Worm (Caenorhabditis elegans): Measurements from ENCODE around the gene zag-1.

The zag-1 gene

ce11 chrIV:3899719-3900554, 44.3 kb downstream of the zag-1 start, which contains the start of gene srz-62:
srz-62 (plus strand) TSS chrIV:3900504.
- TF ChIP-seq pes-1 (GFP tag; IDR thresholded peaks at IDR 0.05) (no peak), tbx-37 (GFP tag; conservative IDR thresholded peaks at IDR 0.05) (no peak), scrt-1 (GFP tag; IDR thresholded peaks at IDR 0.05) (no peak), tra-4 (tag; optimal IDR thresholded peaks at IDR 0.05) (no peak)

- TF ChIP-seq tbx-11 (GFP tag; IDR thresholded peaks at IDR 0.05) (no peak), hmbx-1 (tag; optimal IDR thresholded peaks at IDR 0.05) (no peak), hnd-1 (tag; optimal IDR thresholded peaks at IDR 0.05) (no peak), F13C5.2 (tag; optimal IDR thresholded peaks at IDR 0.05) (no peak), scrt-1 (GFP tag; IDR thresholded peaks at IDR 0.05) (no peak), ceh-36 (tag; optimal IDR thresholded peaks at IDR 0.05) (no peak), pes-1 (GFP tag; IDR thresholded peaks at IDR 0.05) (no peak), aly-1 (tag; optimal IDR thresholded peaks at IDR 0.05) (no peak), B0310.2 (tag; optimal IDR thresholded peaks at IDR 0.05) (no peak), sea-1 (GFP tag; conservative IDR thresholded peaks at IDR 0.05) (no peak)
These were observed 47.3 kb downstream of the zag-1 start, which contains the start of gene F56D6.6 for ce11 chrIV:3902955-3903354. F56D6.6 (plus strand) TSS chrIV:3903255.

- TF ChIP-seq flt-1 (GFP tag; IDR thresholded peaks at IDR 0.05) (no peak), F13C5.2 (tag; optimal IDR thresholded peaks at IDR 0.05) (no peak), hnd-1 (tag; optimal IDR thresholded peaks at IDR 0.05) (no peak), ceh-36 (tag; optimal IDR thresholded peaks at IDR 0.05) (no peak), aly-1 (tag; optimal IDR thresholded peaks at IDR 0.05) (no peak), tbx-11 (GFP tag; IDR thresholded peaks at IDR 0.05) (no peak), ama-1 (optimal IDR thresholded peaks at IDR 0.05) (no peak), tra-4 (tag; optimal IDR thresholded peaks at IDR 0.05) (no peak), hmbx-1 (tag; optimal IDR thresholded peaks at IDR 0.05) (no peak), scrt-1 (GFP tag; IDR thresholded peaks at IDR 0.05) (no peak), ets-7 (tag; optimal IDR thresholded peaks at IDR 0.05) (no peak), hmg-4 (GFP tag; optimal IDR thresholded peaks at IDR 0.05) (no peak), B0310.2 (tag; optimal IDR thresholded peaks at IDR 0.05) (no peak), ceh-13 (GFP tag; optimal IDR thresholded peaks at IDR 0.05) (no peak), sea-1 (GFP tag; conservative IDR thresholded peaks at IDR 0.05) (no peak), tbx-37 (GFP tag; conservative IDR thresholded peaks at IDR 0.05) (no peak), pes-1 (GFP tag; IDR thresholded peaks at IDR 0.05) (no peak)
These were observed 49.0 kb downstream of the zag-1 start, which contains the start of gene F56D6.21 for ce11 chrIV:3904620-3905019. F56D6.21 (plus strand) TSS chrIV:3904920.

ce11 chrIV:3906393-3906792, 50.8 kb downstream of the zag-1 start, which contains the start of gene F56D6.11:
F56D6.11 (minus strand) TSS chrIV:3906493.
- TF ChIP-seq scrt-1 (GFP tag; IDR thresholded peaks at IDR 0.05) (no peak), flt-1 (GFP tag; IDR thresholded peaks at IDR 0.05) (no peak), hnd-1 (tag; optimal IDR thresholded peaks at IDR 0.05) (no peak), ceh-13 (GFP tag; optimal IDR thresholded peaks at IDR 0.05) (no peak), B0310.2 (tag; optimal IDR thresholded peaks at IDR 0.05) (no peak), aly-1 (tag; optimal IDR thresholded peaks at IDR 0.05) (no peak), sea-1 (GFP tag; conservative IDR thresholded peaks at IDR 0.05) (no peak), F13C5.2 (tag; optimal IDR thresholded peaks at IDR 0.05) (no peak), ama-1 (optimal IDR thresholded peaks at IDR 0.05) (no peak), hmbx-1 (tag; optimal IDR thresholded peaks at IDR 0.05) (no peak), tbx-37 (GFP tag; conservative IDR thresholded peaks at IDR 0.05) (no peak), tra-4 (tag; optimal IDR thresholded peaks at IDR 0.05) (no peak), hmg-4 (GFP tag; optimal IDR thresholded peaks at IDR 0.05) (no peak)

ce11 chrIV:3907506-3908188, 52.0 kb downstream of the zag-1 start, which contains the start of the genes F56D6.22 and F56D6.12:
F56D6.22 (minus strand) TSS chrIV:3907606.
F56D6.12 (plus strand) TSS chrIV:3908138.
- TF ChIP-seq ceh-13 (GFP tag; optimal IDR thresholded peaks at IDR 0.05): no peak
- TF ChIP-seq ets-7 (tag; optimal IDR thresholded peaks at IDR 0.05): no peak
- no peak for TF ChIP-seq flt-1 (GFP tag; IDR thresholded peaks at IDR 0.05)
- no peak for TF ChIP-seq aly-1 (tag; optimal IDR thresholded peaks at IDR 0.05)
- no peak for TF ChIP-seq hmbx-1 (tag; optimal IDR thresholded peaks at IDR 0.05)
- no peak for TF ChIP-seq tbx-11 (GFP tag; IDR thresholded peaks at IDR 0.05)
- no peak for TF ChIP-seq tbx-37 (GFP tag; conservative IDR thresholded peaks at IDR 0.05)
- TF ChIP-seq F13C5.2 (tag; optimal IDR thresholded peaks at IDR 0.05): no peak

- TF ChIP-seq ceh-13 (GFP tag; optimal IDR thresholded peaks at IDR 0.05) (no peak), B0310.2 (tag; optimal IDR thresholded peaks at IDR 0.05) (no peak), hmg-4 (GFP tag; optimal IDR thresholded peaks at IDR 0.05) (no peak), ets-7 (tag; optimal IDR thresholded peaks at IDR 0.05) (no peak), tbx-37 (GFP tag; conservative IDR thresholded peaks at IDR 0.05) (no peak), pes-1 (GFP tag; IDR thresholded peaks at IDR 0.05) (no peak), flt-1 (GFP tag; IDR thresholded peaks at IDR 0.05) (no peak), F13C5.2 (tag; optimal IDR thresholded peaks at IDR 0.05) (no peak), hmbx-1 (tag; optimal IDR thresholded peaks at IDR 0.05) (no peak), scrt-1 (GFP tag; IDR thresholded peaks at IDR 0.05) (no peak), ceh-36 (tag; optimal IDR thresholded peaks at IDR 0.05) (no peak), sea-1 (GFP tag; conservative IDR thresholded peaks at IDR 0.05) (no peak), ama-1 (optimal IDR thresholded peaks at IDR 0.05) (no peak), tbx-11 (GFP tag; IDR thresholded peaks at IDR 0.05) (no peak), tra-4 (tag; optimal IDR thresholded peaks at IDR 0.05) (no peak)
These were observed 53.5 kb downstream of the zag-1 start, which contains the start of gene F56D6.13 for ce11 chrIV:3909114-3909513. F56D6.13 (plus strand) TSS chrIV:3909414.

Measured in whole organism, early embryonic.